Worm (Caenorhabditis elegans) whole organism, L4/young adult: ENCODE data around the gene nhr-21.

Experiments used
- W03F9.2 ChIP-seq: fragments of 150-350 bp; optimal IDR thresholded peaks from 2 replicates; lab custom pipeline; 2014; ENCODE audit warnings: missing biosample characterization, missing genetic modification characterization
- dao-5 ChIP-seq: sonication (generic microtip); optimal IDR thresholded peaks from 2 replicates; lab custom pipeline; 2016; ENCODE audit warnings: missing genotype, missing genetic modification characterization, moderate library complexity, missing compliant biosample characterization
- him-1 ChIP-seq: sonication (generic microtip); optimal IDR thresholded peaks from 2 replicates; lab custom pipeline; 2016; ENCODE audit warnings: missing genotype, missing genetic modification reagents, missing genetic modification characterization, missing compliant biosample characterization

ce11 chrII:7338995-7339394 is at the start of gene nhr-21:
- TF ChIP-seq him-1 (tag; lab: Kevin White, UChicago) (no peak), dao-5 (tag; lab: Kevin White, UChicago) (no peak), W03F9.2 (tag; lab: Kevin White, UChicago) (no peak)
